Worm (Caenorhabditis elegans): ENCODE measurements around the gene dpy-20.
A peak's percentile ranks its signal among the peaks of the same experiment; 100 is the strongest.

The dpy-20 gene

DNA sequence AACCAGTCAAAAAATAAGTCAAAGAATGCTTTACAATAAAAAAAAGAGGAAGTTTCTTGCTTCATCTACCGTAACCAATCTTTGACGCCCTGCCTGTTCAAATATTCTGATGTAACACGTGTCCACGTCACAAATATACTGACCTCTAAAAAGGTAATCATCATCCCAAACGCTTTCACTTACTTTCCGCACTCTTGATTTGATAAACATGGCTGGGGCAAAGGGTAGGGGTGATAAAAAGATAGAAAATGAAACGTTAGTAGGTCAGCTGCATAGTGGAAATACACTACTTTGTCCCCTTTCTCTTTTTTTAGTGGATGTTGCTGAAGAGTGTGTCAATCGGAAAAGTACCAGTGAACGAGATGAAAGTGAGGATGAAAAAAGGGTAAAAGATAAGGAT lies 552 bp downstream of the dpy-20 start:
- TF ChIP-seq klf-2 (GFP tag; conservative IDR thresholded peaks at IDR 0.05) (no peak), cog-1 (tag; optimal IDR thresholded peaks at IDR 0.05) (no peak), ztf-29 (GFP tag; IDR thresholded peaks at IDR 0.05) (no peak), tab-1 (GFP tag; IDR thresholded peaks at IDR 0.05) (no peak), flt-1 (GFP tag; IDR thresholded peaks at IDR 0.05) (no peak), med-1 (GFP tag; optimal IDR thresholded peaks at IDR 0.05; ENCODE audit: insufficient read depth) (no peak), ref-1 (GFP tag; conservative IDR thresholded peaks at IDR 0.05) (no peak), T22C8.4 (GFP tag; IDR thresholded peaks at IDR 0.05) (no peak), ztf-23 (GFP tag; IDR thresholded peaks at IDR 0.05) (no peak)

DNA sequence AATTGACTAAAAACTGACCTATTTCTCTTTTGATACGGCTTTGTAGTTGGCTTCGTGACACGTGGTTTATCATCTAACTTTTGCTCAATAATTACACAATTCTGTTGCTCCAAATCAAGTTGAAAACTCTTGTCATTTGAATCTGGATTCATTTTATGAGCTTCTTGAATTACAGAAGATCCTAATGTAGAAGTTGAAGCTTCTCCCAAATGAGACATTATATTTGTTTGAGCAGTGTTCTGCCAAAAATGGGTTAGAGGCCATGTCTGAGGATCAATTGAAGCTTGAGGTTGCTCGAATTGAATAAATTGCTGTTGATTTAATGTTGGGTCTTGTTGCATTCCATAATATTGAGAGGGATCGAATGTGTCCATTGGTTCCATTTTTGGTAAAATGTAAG lies 3.1 kb downstream of the dpy-20 start:
- no peak for TF ChIP-seq ztf-29 (GFP tag; IDR thresholded peaks at IDR 0.05)
- no peak for TF ChIP-seq T22C8.4 (GFP tag; IDR thresholded peaks at IDR 0.05)
- no peak for TF ChIP-seq klf-2 (GFP tag; conservative IDR thresholded peaks at IDR 0.05)
- TF ChIP-seq cog-1 (tag; optimal IDR thresholded peaks at IDR 0.05): no peak
- TF ChIP-seq ref-1 (GFP tag; conservative IDR thresholded peaks at IDR 0.05): no peak
- TF ChIP-seq flt-1 (GFP tag; IDR thresholded peaks at IDR 0.05): no peak
- no peak for TF ChIP-seq med-1 (GFP tag; optimal IDR thresholded peaks at IDR 0.05; ENCODE audit: insufficient read depth)
- TF ChIP-seq ztf-23 (GFP tag; IDR thresholded peaks at IDR 0.05): no peak
- TF ChIP-seq tab-1 (GFP tag; IDR thresholded peaks at IDR 0.05): no peak

DNA sequence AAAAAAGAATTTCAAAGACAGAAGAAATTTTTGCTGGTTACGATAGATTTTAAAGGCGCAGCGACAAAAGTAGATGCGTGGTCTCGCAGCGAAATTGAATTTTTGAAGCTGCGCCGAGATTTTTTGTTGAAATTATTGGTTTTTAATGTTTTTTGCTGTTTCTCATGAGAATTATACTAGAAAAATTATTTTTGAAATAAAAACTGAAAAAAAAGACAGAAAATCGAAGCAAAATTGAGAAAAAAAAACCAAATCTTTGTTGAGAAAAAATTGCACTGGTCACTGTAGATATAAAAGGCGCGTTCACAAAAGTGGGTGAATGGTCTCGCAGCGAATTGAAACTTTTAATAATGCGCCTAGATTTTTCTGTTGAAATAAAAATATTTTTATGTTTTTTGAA lies 5.0 kb downstream of the dpy-20 start:
- TF ChIP-seq klf-2 (GFP tag; conservative IDR thresholded peaks at IDR 0.05) (no peak), cog-1 (tag; optimal IDR thresholded peaks at IDR 0.05) (no peak)

DNA sequence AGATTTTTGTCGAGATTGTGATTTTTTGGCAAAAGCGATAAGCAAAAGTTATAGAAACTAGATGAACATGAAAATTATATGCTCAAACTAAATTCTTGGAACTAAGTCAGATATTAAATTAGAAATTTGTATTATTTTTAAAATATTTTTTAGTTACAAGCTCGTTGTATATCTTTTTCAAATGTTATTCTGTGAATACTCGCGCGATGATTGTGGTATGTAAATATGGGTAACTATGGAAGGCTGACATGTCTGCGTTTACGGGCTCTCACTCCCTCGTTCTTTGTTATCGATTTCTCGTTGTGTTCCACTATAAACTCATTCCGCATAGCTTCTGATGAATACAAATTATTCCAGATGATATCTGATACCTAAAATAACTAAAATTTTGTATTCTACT lies 6.5 kb downstream of the dpy-20 start, which contains the start of gene ZK792.7:
TSS of gene ZK792.7 (plus strand) at position 301 of the 400 bp plus-strand sequence.
- TF ChIP-seq T22C8.4 (GFP tag; IDR thresholded peaks at IDR 0.05): no peak
- no peak for TF ChIP-seq ztf-29 (GFP tag; IDR thresholded peaks at IDR 0.05)
- no peak for TF ChIP-seq klf-2 (GFP tag; conservative IDR thresholded peaks at IDR 0.05)
- no peak for TF ChIP-seq ref-1 (GFP tag; conservative IDR thresholded peaks at IDR 0.05)
- no peak for TF ChIP-seq cog-1 (tag; optimal IDR thresholded peaks at IDR 0.05)
- TF ChIP-seq flt-1 (GFP tag; IDR thresholded peaks at IDR 0.05): no peak
- no peak for TF ChIP-seq med-1 (GFP tag; optimal IDR thresholded peaks at IDR 0.05; ENCODE audit: insufficient read depth)
- TF ChIP-seq tab-1 (GFP tag; IDR thresholded peaks at IDR 0.05): no peak
- no peak for TF ChIP-seq ztf-23 (GFP tag; IDR thresholded peaks at IDR 0.05)

DNA sequence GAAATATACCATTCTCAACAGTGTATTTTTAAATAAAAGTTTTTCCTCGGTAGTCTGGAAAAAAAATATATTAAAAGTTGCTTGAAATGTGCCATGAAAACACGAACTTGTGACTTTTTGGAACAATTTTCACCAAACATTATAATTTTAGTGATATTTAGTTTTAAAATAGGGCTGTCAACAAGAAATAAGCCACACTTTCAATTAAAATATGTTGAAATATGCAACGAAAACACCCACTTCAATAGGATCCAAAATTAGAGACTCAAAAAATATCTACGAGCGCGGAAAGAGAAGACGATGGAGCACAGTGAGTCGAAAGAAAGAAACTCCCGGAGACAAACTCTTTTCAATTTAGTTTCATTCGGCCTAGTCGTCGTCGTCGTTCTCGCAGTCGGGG lies 7.2 kb downstream of the dpy-20 start, which contains the start of gene ZK792.12:
TSS of gene ZK792.12 (plus strand) at position 301 of the 400 bp plus-strand sequence.
- TF ChIP-seq klf-2 (GFP tag; conservative IDR thresholded peaks at IDR 0.05) (no peak), ztf-23 (GFP tag; IDR thresholded peaks at IDR 0.05) (no peak), tab-1 (GFP tag; IDR thresholded peaks at IDR 0.05) (no peak), T22C8.4 (GFP tag; IDR thresholded peaks at IDR 0.05) (no peak)

DNA sequence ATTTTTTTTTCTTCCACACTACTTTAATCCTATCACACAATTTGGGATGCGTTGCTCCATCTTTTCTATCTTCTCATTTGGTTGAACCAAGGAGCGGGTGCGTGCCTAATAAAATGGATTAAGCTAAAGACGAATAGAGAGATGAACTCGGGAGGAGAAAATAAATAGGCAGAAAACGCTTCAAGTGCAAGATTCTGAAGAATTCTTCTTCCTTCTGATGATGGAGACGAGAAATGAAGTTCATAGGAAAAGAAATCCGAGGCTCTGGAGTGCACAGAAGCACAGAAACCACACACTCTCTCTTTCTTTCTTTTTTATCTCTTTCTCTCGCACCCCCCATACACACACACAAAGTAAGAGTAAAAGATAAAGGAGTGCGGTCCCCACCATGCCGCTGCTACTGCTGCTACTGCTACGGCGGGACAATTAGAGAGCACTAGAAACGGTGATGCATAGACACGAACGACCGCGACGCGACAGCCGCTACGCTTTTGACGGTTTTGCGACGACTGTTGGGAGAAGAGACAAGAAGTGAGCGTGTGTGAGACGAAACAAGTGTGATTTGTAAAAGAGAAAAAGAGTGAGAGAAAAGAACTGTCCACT lies 8.5 kb downstream of the dpy-20 start:
- TF ChIP-seq flt-1 (GFP tag; IDR thresholded peaks at IDR 0.05) (0 out of 2 replicates have a peak, but pooled peaks have one; percentile 66), cog-1 (tag; optimal IDR thresholded peaks at IDR 0.05) (peak; percentile 52), tab-1 (GFP tag; IDR thresholded peaks at IDR 0.05) (no peak), ztf-23 (GFP tag; IDR thresholded peaks at IDR 0.05) (0 out of 2 replicates have a peak, but pooled peaks have one; percentile 14), ztf-29 (GFP tag; IDR thresholded peaks at IDR 0.05) (peak; percentile 10; the same call in 1 of the 2 replicates)

DNA sequence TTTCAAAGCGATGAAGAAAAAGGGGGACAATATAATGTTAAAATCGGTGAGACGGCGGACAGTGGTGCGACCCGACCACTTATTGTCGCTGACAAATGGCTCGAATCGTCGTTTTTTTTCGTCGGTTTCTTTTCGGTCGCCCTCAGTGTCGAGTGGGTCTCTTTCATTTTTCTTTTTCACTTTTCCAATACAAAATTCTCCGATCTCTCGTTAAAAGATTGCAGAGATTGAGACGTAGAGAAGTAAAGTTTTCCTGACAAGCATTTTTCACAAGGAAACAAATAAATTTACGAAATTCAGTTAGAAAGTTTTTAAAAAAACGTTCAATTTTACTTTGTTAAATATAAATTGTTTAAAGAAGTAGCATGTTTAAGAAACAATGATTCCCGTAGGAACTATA lies 9.1 kb downstream of the dpy-20 start:
- TF ChIP-seq cog-1 (tag; optimal IDR thresholded peaks at IDR 0.05) (no peak), flt-1 (GFP tag; IDR thresholded peaks at IDR 0.05) (no peak), med-1 (GFP tag; optimal IDR thresholded peaks at IDR 0.05; ENCODE audit: insufficient read depth) (no peak), tab-1 (GFP tag; IDR thresholded peaks at IDR 0.05) (no peak), ref-1 (GFP tag; conservative IDR thresholded peaks at IDR 0.05) (no peak), T22C8.4 (GFP tag; IDR thresholded peaks at IDR 0.05) (no peak), klf-2 (GFP tag; conservative IDR thresholded peaks at IDR 0.05) (no peak), ztf-23 (GFP tag; IDR thresholded peaks at IDR 0.05) (no peak), ztf-29 (GFP tag; IDR thresholded peaks at IDR 0.05) (no peak)

DNA sequence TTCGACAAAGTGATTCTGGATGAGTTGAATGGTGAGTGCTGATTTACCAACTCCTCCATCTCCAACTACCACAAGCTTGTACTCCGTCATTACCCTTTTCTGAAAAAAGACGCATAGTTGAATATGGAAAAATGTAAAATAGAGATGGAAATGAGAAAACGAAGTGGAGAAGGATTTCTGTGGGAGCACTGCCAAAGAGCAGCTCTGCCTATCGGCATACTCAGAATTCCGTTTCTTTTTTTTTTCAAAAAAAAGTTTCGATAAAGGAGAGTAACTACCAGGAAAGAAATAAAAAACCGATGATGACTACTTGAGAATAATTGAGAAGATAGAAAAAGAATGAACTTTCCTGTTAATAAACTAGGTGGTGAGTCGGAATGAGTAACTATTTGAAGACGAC lies 9.7 kb downstream of the dpy-20 start, which contains the start of gene let-60:
TSS of gene let-60 (minus strand) at position 101 of the 400 bp plus-strand sequence.
- TF ChIP-seq ztf-23 (GFP tag; IDR thresholded peaks at IDR 0.05) (no peak), tab-1 (GFP tag; IDR thresholded peaks at IDR 0.05) (no peak), ztf-29 (GFP tag; IDR thresholded peaks at IDR 0.05) (no peak), cog-1 (tag; optimal IDR thresholded peaks at IDR 0.05) (no peak), T22C8.4 (GFP tag; IDR thresholded peaks at IDR 0.05) (no peak), klf-2 (GFP tag; conservative IDR thresholded peaks at IDR 0.05) (no peak), med-1 (GFP tag; optimal IDR thresholded peaks at IDR 0.05; ENCODE audit: insufficient read depth) (no peak), ref-1 (GFP tag; conservative IDR thresholded peaks at IDR 0.05) (no peak), flt-1 (GFP tag; IDR thresholded peaks at IDR 0.05) (no peak)

DNA sequence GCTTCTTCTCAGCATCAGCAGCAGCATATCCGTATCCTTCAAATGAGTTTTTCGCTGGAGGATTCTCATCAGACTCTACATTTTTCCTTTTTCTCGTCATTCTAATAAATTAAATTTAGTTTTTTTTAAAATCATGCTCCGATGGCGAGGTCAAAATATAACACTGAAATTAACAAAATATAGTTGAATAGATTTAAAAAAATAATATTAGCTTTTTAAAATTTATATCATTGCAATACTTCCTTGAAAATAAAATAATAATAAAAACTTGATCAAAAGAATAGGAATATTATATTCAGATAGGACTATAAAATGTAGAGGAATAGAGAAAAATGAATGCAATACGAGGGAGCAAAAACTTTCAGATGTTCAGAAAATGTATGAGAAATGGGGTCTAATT lies 12.6 kb downstream of the dpy-20 start, which contains the start of gene ZK792.5:
TSS of gene ZK792.5 (minus strand) at position 101 of the 400 bp plus-strand sequence.
- TF ChIP-seq flt-1 (GFP tag; IDR thresholded peaks at IDR 0.05) (no peak), med-1 (GFP tag; optimal IDR thresholded peaks at IDR 0.05; ENCODE audit: insufficient read depth) (no peak), T22C8.4 (GFP tag; IDR thresholded peaks at IDR 0.05) (no peak), ztf-23 (GFP tag; IDR thresholded peaks at IDR 0.05) (no peak), cog-1 (tag; optimal IDR thresholded peaks at IDR 0.05) (no peak), tab-1 (GFP tag; IDR thresholded peaks at IDR 0.05) (no peak), ref-1 (GFP tag; conservative IDR thresholded peaks at IDR 0.05) (no peak), klf-2 (GFP tag; conservative IDR thresholded peaks at IDR 0.05) (no peak), ztf-29 (GFP tag; IDR thresholded peaks at IDR 0.05) (no peak)

DNA sequence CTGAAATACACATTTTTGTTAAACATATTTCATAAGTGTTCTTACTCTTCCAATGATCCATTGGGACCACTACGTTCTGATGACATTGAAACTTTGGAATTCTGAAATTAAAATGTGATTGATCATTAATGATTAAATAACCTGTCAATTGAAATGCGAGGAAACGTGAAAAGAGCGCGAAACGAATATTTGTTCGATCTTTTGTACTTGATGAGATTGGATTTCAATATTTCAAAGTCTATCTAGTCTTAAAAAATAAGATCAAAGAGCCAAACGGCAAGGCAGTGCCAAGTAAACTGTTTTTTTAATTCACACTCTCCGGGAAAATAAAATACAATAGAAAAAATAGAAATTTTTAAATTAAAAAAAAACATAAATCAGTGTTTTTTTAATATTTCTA lies 18.7 kb downstream of the dpy-20 start, which contains the start of gene ZK792.4:
TSS of gene ZK792.4 (minus strand) at position 101 of the 400 bp plus-strand sequence.
- TF ChIP-seq ztf-29 (GFP tag; IDR thresholded peaks at IDR 0.05) (no peak), ztf-23 (GFP tag; IDR thresholded peaks at IDR 0.05) (no peak), cog-1 (tag; optimal IDR thresholded peaks at IDR 0.05) (no peak), med-1 (GFP tag; optimal IDR thresholded peaks at IDR 0.05; ENCODE audit: insufficient read depth) (no peak), flt-1 (GFP tag; IDR thresholded peaks at IDR 0.05) (no peak), klf-2 (GFP tag; conservative IDR thresholded peaks at IDR 0.05) (no peak), T22C8.4 (GFP tag; IDR thresholded peaks at IDR 0.05) (no peak), ref-1 (GFP tag; conservative IDR thresholded peaks at IDR 0.05) (no peak)
